Fruit fly (Drosophila melanogaster) whole organism: ENCODE measurements around the gene Srp54k.

Experiments
- CG8478 ChIP-seq: fragments of >200 bp; optimal IDR thresholded peaks from 2 replicates; lab custom pipeline; 2018; ENCODE audit warnings: inconsistent platforms
- Dll ChIP-seq: fragments of >200 bp; optimal IDR thresholded peaks from 2 replicates; lab custom pipeline; 2017
- pan ChIP-seq: fragments of >200 bp; optimal IDR thresholded peaks from 2 replicates; lab custom pipeline; 2017
- psq ChIP-seq: fragments of >200 bp; optimal IDR thresholded peaks from 2 replicates; lab custom pipeline; 2017

DNA sequence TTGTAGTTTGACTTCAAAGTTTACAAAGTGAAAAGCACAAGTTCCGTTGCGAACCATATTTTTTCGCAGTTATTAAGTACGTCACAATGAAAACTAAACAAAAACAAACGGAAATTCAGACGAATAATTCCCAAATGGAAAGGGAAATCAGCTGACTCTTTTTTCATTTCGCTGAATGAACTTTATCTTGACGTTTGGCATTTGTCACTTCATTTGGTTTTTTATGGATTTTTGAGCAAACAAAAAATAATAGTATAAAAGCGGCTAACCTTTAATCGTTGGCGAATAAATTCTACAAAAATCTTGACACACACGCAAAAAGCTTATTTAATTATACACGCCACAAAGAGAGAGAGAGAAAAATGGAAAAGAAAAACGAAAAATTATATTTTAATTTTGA, 31.2 kb downstream of the Srp54k start:
- no peak for TF ChIP-seq Dll (lab: Kevin White, UChicago)
- TF ChIP-seq pan (lab: Kevin White, UChicago): no peak
- no peak for TF ChIP-seq psq (lab: Kevin White, UChicago)
- no peak for TF ChIP-seq CG8478 (lab: Kevin White, UChicago)
